Fruit fly (Drosophila melanogaster): ENCODE data around the gene Septin1.

- TF ChIP-seq CG8159 (tag; optimal IDR thresholded peaks at IDR 0.05): no peak
- no peak for TF ChIP-seq EcR (GFP tag; optimal IDR thresholded peaks at IDR 0.05)
- TF ChIP-seq Pif1B (GFP tag; optimal IDR thresholded peaks at IDR 0.05): no peak
- no peak for TF ChIP-seq CG13204 (GFP tag; optimal IDR thresholded peaks at IDR 0.05)
- TF ChIP-seq CG9948 (tag; optimal IDR thresholded peaks at IDR 0.05): no peak
- TF ChIP-seq CG10348 (GFP tag; IDR thresholded peaks at IDR 0.05): no peak
- TF ChIP-seq CG17806 (tag; optimal IDR thresholded peaks at IDR 0.05): no peak
- TF ChIP-seq CG8301 (tag; optimal IDR thresholded peaks at IDR 0.05): no peak
- no peak for TF ChIP-seq CG15710 (tag; optimal IDR thresholded peaks at IDR 0.05)
- TF ChIP-seq CG14655 (GFP tag; optimal IDR thresholded peaks at IDR 0.05): no peak
- TF ChIP-seq CG12605 (GFP tag; IDR thresholded peaks at IDR 0.05): no peak
Observed at dm6 chrX:21338153-21338552, 19.9 kb upstream of the Septin1 start.
